Comparison of ENCODE assay signal across 5 fruit fly cellular contexts in genomic region chr2L:19439598-19440230, dm6.
TF ChIP-seq lines count a peak whose summit lies in the region.

No protein-coding gene starts in this region.

- TF ChIP-seq CTCF in whole organism, embryonic (GFP tag; optimal IDR thresholded peaks at IDR 0.05; lab: Kevin White, UChicago), result peak; percentile 5

TF ChIP-seq in whole organism, adult, 20 proteins besides CTCF, POLR2A, EP300 and RAD21:
- TF ChIP-seq Clk (GFP tag; optimal IDR thresholded peaks at IDR 0.05; lab: Kevin White, UChicago), result no peak
- TF ChIP-seq CG1620 (GFP tag; optimal IDR thresholded peaks at IDR 0.05; lab: Kevin White, UChicago), result peak; percentile 5
- no peak for TF ChIP-seq CG7045 (GFP tag; optimal IDR thresholded peaks at IDR 0.05; lab: Kevin White, UChicago)
- TF ChIP-seq ovo (GFP tag; optimal IDR thresholded peaks at IDR 0.05; lab: Kevin White, UChicago), result no peak
- no peak for TF ChIP-seq toe (GFP tag; optimal IDR thresholded peaks at IDR 0.05; lab: Kevin White, UChicago)
- peak; percentile 22 for TF ChIP-seq CG7101 (tag; optimal IDR thresholded peaks at IDR 0.05; lab: Kevin White, UChicago)
- no peak for TF ChIP-seq CG5204 (GFP tag; optimal IDR thresholded peaks at IDR 0.05; lab: Kevin White, UChicago)
- TF ChIP-seq bab1 (GFP tag; optimal IDR thresholded peaks at IDR 0.05; lab: Kevin White, UChicago), result no peak
- TF ChIP-seq tj (GFP tag; optimal IDR thresholded peaks at IDR 0.05; lab: Kevin White, UChicago), result no peak
- no peak for TF ChIP-seq Mnt (GFP tag; optimal IDR thresholded peaks at IDR 0.05; lab: Kevin White, UChicago)

TF ChIP-seq in whole organism, embryonic, 481 proteins besides CTCF, POLR2A, EP300 and RAD21 (continues in another document):
- TF ChIP-seq crol (GFP tag; IDR thresholded peaks at IDR 0.05; lab: Robert Waterston, UW) (peak; percentile 10; the same call in 1 of the 2 replicates), CG12659 (GFP tag; optimal IDR thresholded peaks at IDR 0.05; lab: Kevin White, UChicago) (peak; percentile 62), CoRest (tag; optimal IDR thresholded peaks at IDR 0.05; lab: Kevin White, UChicago) (peak; percentile 93), danr (GFP tag; IDR thresholded peaks at IDR 0.05; lab: Robert Waterston, UW) (0 out of 2 replicates have a peak, but pooled peaks have one; percentile 36), YL-1 (GFP tag; optimal IDR thresholded peaks at IDR 0.05; lab: Kevin White, UChicago) (peak; percentile 64), Ada2b (GFP tag; IDR thresholded peaks at IDR 0.05; lab: Robert Waterston, UW) (peak; percentile 94), trh (GFP tag; optimal IDR thresholded peaks at IDR 0.05; lab: Kevin White, UChicago) (peak; percentile 25), pum (GFP tag; optimal IDR thresholded peaks at IDR 0.05; lab: Kevin White, UChicago) (peak; percentile 61), CG2199 (GFP tag; IDR thresholded peaks at IDR 0.05; lab: Robert Waterston, UW) (no peak), sr (GFP tag; IDR thresholded peaks at IDR 0.05; lab: Robert Waterston, UW) (no peak), CG8089 (GFP tag; optimal IDR thresholded peaks at IDR 0.05; lab: Kevin White, UChicago) (peak; percentile 54), CG43689 (GFP tag; IDR thresholded peaks at IDR 0.05; lab: Robert Waterston, UW) (peak; percentile 81), bsh (GFP tag; optimal IDR thresholded peaks at IDR 0.05; lab: Kevin White, UChicago) (peak in 1 of 2 experiments; percentile 77), E2f2 (GFP tag; IDR thresholded peaks at IDR 0.05; lab: Robert Waterston, UW) (peak; percentile 78), vnd (GFP tag; IDR thresholded peaks at IDR 0.05; lab: Robert Waterston, UW; ENCODE audit: partially characterized antibody) (no peak), Gug (GFP tag; IDR thresholded peaks at IDR 0.05; lab: Robert Waterston, UW) (0 out of 4 replicates have a peak, but pooled peaks have one; percentile 23), CG13894 (tag; optimal IDR thresholded peaks at IDR 0.05; lab: Kevin White, UChicago) (no peak), ato (GFP tag; IDR thresholded peaks at IDR 0.05; lab: Robert Waterston, UW; ENCODE audit: partially characterized antibody) (no peak), CHES-1-like (GFP tag; optimal IDR thresholded peaks at IDR 0.05; lab: Kevin White, UChicago) (peak; percentile 73)

TF ChIP-seq in whole organism, prepupa, 60 proteins besides CTCF, POLR2A, EP300 and RAD21 (continues in another document):
- TF ChIP-seq Hr39 (GFP tag; optimal IDR thresholded peaks at IDR 0.05; lab: Kevin White, UChicago) (peak; percentile 14), CG34406 (GFP tag; optimal IDR thresholded peaks at IDR 0.05; lab: Kevin White, UChicago) (peak; percentile 74), Hr38 (GFP tag; optimal IDR thresholded peaks at IDR 0.05; lab: Kevin White, UChicago) (no peak), CG8632 (GFP tag; optimal IDR thresholded peaks at IDR 0.05; lab: Kevin White, UChicago) (peak; percentile 21), Gug (GFP tag; IDR thresholded peaks at IDR 0.05; lab: Robert Waterston, UW) (no peak; the same call in 1 of the 2 replicates), Smox (GFP tag; optimal IDR thresholded peaks at IDR 0.05; lab: Kevin White, UChicago) (peak; percentile 48), CG6276 (GFP tag; optimal IDR thresholded peaks at IDR 0.05; lab: Kevin White, UChicago) (no peak), cyc (GFP tag; optimal IDR thresholded peaks at IDR 0.05; lab: Kevin White, UChicago) (peak; percentile 36), fd59A (GFP tag; optimal IDR thresholded peaks at IDR 0.05; lab: Kevin White, UChicago) (peak; percentile 73), OdsH (GFP tag; optimal IDR thresholded peaks at IDR 0.05; lab: Kevin White, UChicago) (peak; percentile 83), lz (GFP tag; optimal IDR thresholded peaks at IDR 0.05; lab: Kevin White, UChicago) (no peak), spab (GFP tag; optimal IDR thresholded peaks at IDR 0.05; lab: Kevin White, UChicago) (peak; percentile 27), svp (GFP tag; lab: Kevin White, UChicago) (peak; percentile 68), Sox15 (GFP tag; optimal IDR thresholded peaks at IDR 0.05; lab: Kevin White, UChicago) (peak; percentile 59), acj6 (GFP tag; optimal IDR thresholded peaks at IDR 0.05; lab: Kevin White, UChicago) (peak; percentile 74), Lpt (GFP tag; optimal IDR thresholded peaks at IDR 0.05; lab: Kevin White, UChicago) (no peak), CG6854 (GFP tag; optimal IDR thresholded peaks at IDR 0.05; lab: Kevin White, UChicago) (no peak), Met (GFP tag; optimal IDR thresholded peaks at IDR 0.05; lab: Kevin White, UChicago) (no peak), esn (GFP tag; optimal IDR thresholded peaks at IDR 0.05; lab: Kevin White, UChicago) (no peak), CG15336 (GFP tag; IDR thresholded peaks at IDR 0.05; lab: Robert Waterston, UW) (peak; percentile 74), CG31627 (GFP tag; optimal IDR thresholded peaks at IDR 0.05; lab: Kevin White, UChicago) (peak; percentile 11), CG32006 (GFP tag; optimal IDR thresholded peaks at IDR 0.05; lab: Kevin White, UChicago) (peak; percentile 68)

TF ChIP-seq in whole organism, pupa, 21 proteins besides CTCF, POLR2A, EP300 and RAD21:
- peak; percentile 21 for TF ChIP-seq Ets98B (GFP tag; IDR thresholded peaks at IDR 0.05; lab: Robert Waterston, UW)
- no peak for TF ChIP-seq fd96Ca (GFP tag; IDR thresholded peaks at IDR 0.05; lab: Robert Waterston, UW)
- peak; percentile 43 for TF ChIP-seq CG15710 (tag; optimal IDR thresholded peaks at IDR 0.05; lab: Kevin White, UChicago)
- TF ChIP-seq Pif1B (GFP tag; optimal IDR thresholded peaks at IDR 0.05; lab: Kevin White, UChicago), result no peak
- TF ChIP-seq Snoo (tag; optimal IDR thresholded peaks at IDR 0.05; lab: Kevin White, UChicago), result peak; percentile 40
- no peak for TF ChIP-seq CG10348 (GFP tag; IDR thresholded peaks at IDR 0.05; lab: Robert Waterston, UW)
- TF ChIP-seq CG4496 (GFP tag; IDR thresholded peaks at IDR 0.05; lab: Robert Waterston, UW), result peak; percentile 47; the same call in 1 of the 3 replicates
- TF ChIP-seq CG9948 (tag; optimal IDR thresholded peaks at IDR 0.05; lab: Kevin White, UChicago), result peak; percentile 48
- no peak for TF ChIP-seq CG13204 (GFP tag; optimal IDR thresholded peaks at IDR 0.05; lab: Kevin White, UChicago)
- TF ChIP-seq CG12605 (GFP tag; IDR thresholded peaks at IDR 0.05; lab: Robert Waterston, UW), result no peak
- TF ChIP-seq CG17806 (tag; optimal IDR thresholded peaks at IDR 0.05; lab: Kevin White, UChicago), result peak; percentile 61
- TF ChIP-seq EcR (GFP tag; optimal IDR thresholded peaks at IDR 0.05; lab: Kevin White, UChicago), result no peak
- peak; percentile 49 for TF ChIP-seq Pif1A (GFP tag; optimal IDR thresholded peaks at IDR 0.05; lab: Kevin White, UChicago)
- TF ChIP-seq CG32121 (GFP tag; IDR thresholded peaks at IDR 0.05; lab: Robert Waterston, UW), result no peak
- no peak for TF ChIP-seq gl (tag; optimal IDR thresholded peaks at IDR 0.05; lab: Kevin White, UChicago)
- no peak for TF ChIP-seq D1 (tag; optimal IDR thresholded peaks at IDR 0.05; lab: Kevin White, UChicago)
- peak; percentile 64 for TF ChIP-seq CG8159 (tag; optimal IDR thresholded peaks at IDR 0.05; lab: Kevin White, UChicago)
- 0 out of 2 replicates have a peak, but pooled peaks have one; percentile 21 for TF ChIP-seq rn (GFP tag; IDR thresholded peaks at IDR 0.05; lab: Robert Waterston, UW)
- TF ChIP-seq CG34367 (tag; optimal IDR thresholded peaks at IDR 0.05; lab: Kevin White, UChicago), result peak; percentile 49
- no peak for TF ChIP-seq CG14655 (GFP tag; optimal IDR thresholded peaks at IDR 0.05; lab: Kevin White, UChicago)
- TF ChIP-seq CG8301 (tag; optimal IDR thresholded peaks at IDR 0.05; lab: Kevin White, UChicago), result no peak

TF ChIP-seq in whole organism, wandering third instar larva, 38 proteins besides CTCF, POLR2A, EP300 and RAD21:
- peak; percentile 71 for TF ChIP-seq GATAd (GFP tag; optimal IDR thresholded peaks at IDR 0.05; lab: Kevin White, UChicago)
- TF ChIP-seq Vsx2 (GFP tag; optimal IDR thresholded peaks at IDR 0.05; lab: Kevin White, UChicago; ENCODE audit: partially characterized antibody), result no peak
- TF ChIP-seq Myc (optimal IDR thresholded peaks at IDR 0.05; lab: Kevin White, UChicago), result no peak
- peak in 1 of 2 experiments; percentile 43 for TF ChIP-seq foxo (GFP tag; optimal IDR thresholded peaks at IDR 0.05; lab: Kevin White, UChicago)
- TF ChIP-seq psq (GFP tag; optimal IDR thresholded peaks at IDR 0.05; lab: Kevin White, UChicago), result peak; percentile 44
- TF ChIP-seq rgr (GFP tag; optimal IDR thresholded peaks at IDR 0.05; lab: Kevin White, UChicago), result peak; percentile 84
- TF ChIP-seq sv (GFP tag; optimal IDR thresholded peaks at IDR 0.05; lab: Kevin White, UChicago), result peak; percentile 80
- peak; percentile 7 for TF ChIP-seq fru (GFP tag; optimal IDR thresholded peaks at IDR 0.05; lab: Kevin White, UChicago)
- TF ChIP-seq brk (GFP tag; optimal IDR thresholded peaks at IDR 0.05; lab: Kevin White, UChicago), result no peak
- peak; percentile 74 for TF ChIP-seq OdsH (GFP tag; optimal IDR thresholded peaks at IDR 0.05; lab: Kevin White, UChicago)
- no peak for TF ChIP-seq Dfd (GFP tag; optimal IDR thresholded peaks at IDR 0.05; lab: Kevin White, UChicago)
- TF ChIP-seq Sp1 (GFP tag; optimal IDR thresholded peaks at IDR 0.05; lab: Kevin White, UChicago), result peak; percentile 35
- TF ChIP-seq ey (GFP tag; optimal IDR thresholded peaks at IDR 0.05; lab: Kevin White, UChicago), result peak; percentile 83
- TF ChIP-seq h (GFP tag; optimal IDR thresholded peaks at IDR 0.05; lab: Kevin White, UChicago), result peak; percentile 67
- peak; percentile 56 for TF ChIP-seq HLH106 (tag; optimal IDR thresholded peaks at IDR 0.05; lab: Kevin White, UChicago)
- TF ChIP-seq Hnf4 (GFP tag; optimal IDR thresholded peaks at IDR 0.05; lab: Kevin White, UChicago), result peak; percentile 2
